Worm (Caenorhabditis elegans): ENCODE measurements around the gene C13E3.1.
A peak's percentile ranks its signal among the peaks of the same experiment; 100 is the strongest.

C13E3.1 gene

DNA sequence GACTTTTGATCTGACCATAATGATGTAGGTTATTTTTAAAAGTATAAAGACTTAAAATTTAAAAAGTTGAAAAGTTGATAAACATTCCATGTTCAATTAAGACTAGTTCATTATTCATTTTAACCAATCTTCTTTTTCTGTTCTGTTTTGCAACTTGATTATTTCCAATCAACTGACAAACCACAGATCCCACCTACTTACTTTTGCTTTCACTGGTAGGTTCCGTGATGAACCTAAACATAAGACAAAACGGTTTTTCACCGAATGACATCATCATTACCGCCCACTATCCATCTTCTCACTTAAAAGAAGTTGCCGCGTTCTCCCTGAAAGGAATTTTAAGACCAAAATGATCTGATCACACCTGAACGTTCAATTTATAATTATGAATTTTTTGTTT, 36.8 kb downstream of the C13E3.1 start:
- TF ChIP-seq npax-4 (tag; optimal IDR thresholded peaks at IDR 0.05) (no peak), C08G9.2 (tag; optimal IDR thresholded peaks at IDR 0.05) (no peak), fax-1 (tag; optimal IDR thresholded peaks at IDR 0.05) (no peak), hlh-6 (tag; optimal IDR thresholded peaks at IDR 0.05) (no peak), madf-2 (tag; optimal IDR thresholded peaks at IDR 0.05) (no peak)

DNA sequence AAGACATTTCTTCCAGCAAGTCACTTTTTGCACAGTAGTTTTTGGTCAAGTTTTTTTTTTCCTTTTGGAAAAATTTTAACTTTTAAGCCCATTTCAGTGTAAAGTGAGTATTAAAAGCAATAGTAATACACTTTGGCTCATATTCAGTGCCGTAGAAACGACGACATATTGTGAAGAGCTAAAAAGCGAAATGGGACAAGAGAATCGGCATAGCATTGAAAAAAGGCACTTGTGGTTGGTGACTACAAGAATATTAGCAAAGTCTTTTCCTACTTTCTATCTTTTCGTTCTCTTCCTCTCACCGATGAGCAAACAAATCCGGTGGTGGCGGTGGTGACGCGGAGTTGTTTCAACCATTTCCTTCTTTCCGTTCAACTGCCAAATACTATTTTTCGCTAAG, 38.0 kb downstream of the C13E3.1 start, which contains the start of gene acs-22:
Gene acs-22 (plus strand): TSS at position 301 of the 400 bp plus-strand sequence.
- TF ChIP-seq fax-1 (tag; optimal IDR thresholded peaks at IDR 0.05), result no peak
- no peak for TF ChIP-seq syd-9 (tag; optimal IDR thresholded peaks at IDR 0.05)
- no peak for TF ChIP-seq Y22D7AL.16 (tag; optimal IDR thresholded peaks at IDR 0.05)
- no peak for TF ChIP-seq pqm-1 (tag; optimal IDR thresholded peaks at IDR 0.05)
- TF ChIP-seq rnt-1 (tag; optimal IDR thresholded peaks at IDR 0.05), result no peak
- TF ChIP-seq ceh-22 (tag; optimal IDR thresholded peaks at IDR 0.05), result no peak

DNA sequence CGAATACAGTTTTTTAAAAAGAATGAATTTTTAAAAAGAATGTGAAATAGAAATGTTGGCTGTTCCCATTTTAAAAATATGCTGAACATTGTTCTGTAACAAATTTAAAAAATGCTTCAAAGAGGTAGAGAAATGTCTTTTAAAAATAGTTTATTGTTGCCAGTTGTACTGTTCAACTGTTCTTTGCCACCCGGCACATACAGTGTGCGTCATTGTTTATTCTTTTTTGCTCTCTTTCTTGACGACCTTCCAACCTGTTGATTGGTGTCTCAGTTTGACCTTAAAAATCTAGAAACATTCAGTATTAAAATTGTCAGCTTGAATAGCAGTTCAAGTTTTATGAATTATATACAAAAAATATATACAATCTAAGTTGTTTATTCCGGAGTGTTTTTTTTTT, 38.7 kb downstream of the C13E3.1 start:
- TF ChIP-seq C08G9.2 (tag; optimal IDR thresholded peaks at IDR 0.05) (no peak), ztf-16 (tag; optimal IDR thresholded peaks at IDR 0.05) (no peak), unc-42 (tag; optimal IDR thresholded peaks at IDR 0.05) (no peak), nhr-11 (tag; optimal IDR thresholded peaks at IDR 0.05) (no peak), unc-3 (GFP tag; conservative IDR thresholded peaks at IDR 0.05) (no peak), unc-3 (tag; optimal IDR thresholded peaks at IDR 0.05) (no peak), unc-86 (tag; optimal IDR thresholded peaks at IDR 0.05) (no peak), ceh-18 (tag; optimal IDR thresholded peaks at IDR 0.05) (no peak), fax-1 (tag; optimal IDR thresholded peaks at IDR 0.05) (no peak), K09A11.1 (tag; optimal IDR thresholded peaks at IDR 0.05; ENCODE audit: insufficient read depth) (no peak), zip-5 (tag; optimal IDR thresholded peaks at IDR 0.05) (no peak), ceh-6 (GFP tag; optimal IDR thresholded peaks at IDR 0.05) (no peak), nhr-232 (tag; optimal IDR thresholded peaks at IDR 0.05) (no peak), ceh-14 (tag; optimal IDR thresholded peaks at IDR 0.05) (no peak), ceh-24 (tag; optimal IDR thresholded peaks at IDR 0.05) (no peak), lin-11 (tag; optimal IDR thresholded peaks at IDR 0.05) (no peak)

DNA sequence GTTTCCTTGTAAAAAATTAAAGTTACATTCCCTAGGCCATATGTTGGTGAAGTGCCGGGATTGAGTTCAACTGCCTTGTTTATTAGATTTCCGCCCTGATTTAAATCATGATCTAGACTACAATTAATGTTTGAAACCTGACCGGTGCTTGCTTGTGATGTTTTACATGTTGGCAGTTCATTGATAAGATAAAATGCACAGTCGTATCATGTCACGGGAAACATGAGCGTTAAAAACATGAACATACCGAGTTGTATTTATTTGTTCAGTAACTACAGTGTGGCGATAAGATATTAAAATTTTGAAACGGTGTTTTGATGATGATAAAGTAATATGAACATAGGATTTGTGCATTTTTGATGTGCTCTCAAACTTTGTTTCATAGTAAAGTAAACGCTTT, 39.5 kb downstream of the C13E3.1 start:
- TF ChIP-seq hlh-13 (GFP tag; optimal IDR thresholded peaks at IDR 0.05) (no peak), elt-2 (tag; optimal IDR thresholded peaks at IDR 0.05) (peak; percentile 87), pag-3 (tag; optimal IDR thresholded peaks at IDR 0.05; ENCODE audit: borderline replicate concordance) (no peak)

DNA sequence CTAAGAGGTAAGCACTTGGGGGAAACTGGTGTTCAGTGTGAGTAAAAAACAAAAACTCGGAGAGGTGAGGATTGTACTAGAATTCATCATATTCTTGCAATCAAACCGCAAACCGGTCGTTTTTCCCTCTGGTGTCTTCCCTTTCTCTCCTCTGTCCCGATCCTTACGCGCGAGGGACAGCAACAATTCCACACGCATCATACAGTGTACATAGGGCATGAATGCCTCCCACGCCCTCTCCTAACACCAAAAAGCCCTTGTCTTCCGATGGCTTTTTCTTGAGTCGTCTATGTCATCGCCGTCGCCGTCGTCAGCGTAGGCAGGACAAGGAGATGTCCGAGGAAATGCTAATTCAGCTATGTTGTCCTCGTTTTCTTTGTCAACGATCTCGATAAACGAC, 40.6 kb downstream of the C13E3.1 start:
- no peak for TF ChIP-seq lim-6 (tag; optimal IDR thresholded peaks at IDR 0.05)
- TF ChIP-seq elt-2 (tag; optimal IDR thresholded peaks at IDR 0.05), result no peak
- TF ChIP-seq ref-2 (tag; optimal IDR thresholded peaks at IDR 0.05), result no peak
- TF ChIP-seq ttx-3 (tag; optimal IDR thresholded peaks at IDR 0.05), result no peak
- TF ChIP-seq zip-5 (tag; optimal IDR thresholded peaks at IDR 0.05), result no peak
- TF ChIP-seq fkh-6 (tag; optimal IDR thresholded peaks at IDR 0.05), result no peak
- TF ChIP-seq ceh-9 (tag; optimal IDR thresholded peaks at IDR 0.05), result no peak
- no peak for TF ChIP-seq unc-86 (tag; optimal IDR thresholded peaks at IDR 0.05)
- no peak for TF ChIP-seq sdc-2 (tag; optimal IDR thresholded peaks at IDR 0.05)
- no peak for TF ChIP-seq rnt-1 (tag; optimal IDR thresholded peaks at IDR 0.05)
- no peak for TF ChIP-seq hlh-30 (tag; optimal IDR thresholded peaks at IDR 0.05; ENCODE audit: insufficient read depth)
- TF ChIP-seq tbx-2 (tag; optimal IDR thresholded peaks at IDR 0.05), result no peak
- no peak for TF ChIP-seq pqm-1 (tag; optimal IDR thresholded peaks at IDR 0.05)
- TF ChIP-seq sox-2 (GFP tag; IDR thresholded peaks at IDR 0.05), result no peak
- TF ChIP-seq K02D7.2 (tag; optimal IDR thresholded peaks at IDR 0.05), result no peak
- no peak for TF ChIP-seq pag-3 (tag; optimal IDR thresholded peaks at IDR 0.05; ENCODE audit: borderline replicate concordance)
- TF ChIP-seq F13H6.1 (tag; optimal IDR thresholded peaks at IDR 0.05), result no peak
- no peak for TF ChIP-seq unc-42 (tag; optimal IDR thresholded peaks at IDR 0.05)
- no peak for TF ChIP-seq lin-11 (tag; optimal IDR thresholded peaks at IDR 0.05)

Data from whole organism, late embryonic.